Fruit fly (Drosophila melanogaster) S2 (cell line): ENCODE data around the gene defl.

Experiments
- CG8478 ChIP-seq: fragments of >200 bp; optimal IDR thresholded peaks from 2 replicates; lab custom pipeline; 2018
- CTCF ChIP-seq, 2 experiments: fragments of >200 bp; optimal IDR thresholded peaks; 2 replicates each; lab custom pipeline; 2018

Gene defl

dm6 chr3L:9751625-9752024, 28.4 kb downstream of the defl start:
- TF ChIP-seq CTCF (optimal IDR thresholded peaks at IDR 0.05; lab: Kevin White, UChicago) = peak; percentile 89 to 90
- no peak for TF ChIP-seq CG8478 (lab: Kevin White, UChicago)

DNA sequence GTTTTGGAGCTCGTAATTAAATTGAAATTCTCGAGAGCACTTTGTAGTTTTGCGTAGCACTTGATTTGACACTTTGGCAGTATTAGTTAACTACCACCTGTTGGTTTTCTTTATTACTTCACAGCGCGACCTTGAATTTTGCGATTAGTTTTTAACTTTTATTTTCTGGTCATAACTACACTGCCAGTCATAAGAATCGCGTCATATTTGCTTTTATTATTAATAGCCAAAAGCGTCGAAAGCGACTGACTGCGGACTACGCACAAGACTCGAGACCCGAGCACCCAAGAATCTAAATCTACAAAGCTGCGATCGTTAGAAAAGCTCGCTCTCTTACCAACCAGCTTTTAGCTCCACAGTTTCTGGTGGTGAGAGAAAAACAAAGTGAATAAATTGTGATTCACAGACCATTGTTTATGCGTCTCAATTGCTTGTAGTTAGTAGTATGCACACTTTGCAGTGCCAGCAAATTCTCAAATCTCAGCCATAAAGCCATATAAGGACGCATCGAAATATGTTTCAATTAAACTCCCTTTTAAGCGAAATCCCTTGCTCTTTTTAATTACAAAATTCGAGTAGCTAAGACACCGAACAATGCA, 37.0 kb downstream of the defl start, which contains the start of gene CG42268:
TSS of gene CG42268 (minus strand) at position 245 of the 599 bp plus-strand sequence.
- TF ChIP-seq CG8478 (lab: Kevin White, UChicago) (no peak), CTCF (optimal IDR thresholded peaks at IDR 0.05; lab: Kevin White, UChicago) (no peak)

dm6 chr3L:9762036-9762597, 38.9 kb downstream of the defl start:
- TF ChIP-seq CTCF (optimal IDR thresholded peaks at IDR 0.05; lab: Kevin White, UChicago) (no peak), CG8478 (lab: Kevin White, UChicago) (no peak)

DNA sequence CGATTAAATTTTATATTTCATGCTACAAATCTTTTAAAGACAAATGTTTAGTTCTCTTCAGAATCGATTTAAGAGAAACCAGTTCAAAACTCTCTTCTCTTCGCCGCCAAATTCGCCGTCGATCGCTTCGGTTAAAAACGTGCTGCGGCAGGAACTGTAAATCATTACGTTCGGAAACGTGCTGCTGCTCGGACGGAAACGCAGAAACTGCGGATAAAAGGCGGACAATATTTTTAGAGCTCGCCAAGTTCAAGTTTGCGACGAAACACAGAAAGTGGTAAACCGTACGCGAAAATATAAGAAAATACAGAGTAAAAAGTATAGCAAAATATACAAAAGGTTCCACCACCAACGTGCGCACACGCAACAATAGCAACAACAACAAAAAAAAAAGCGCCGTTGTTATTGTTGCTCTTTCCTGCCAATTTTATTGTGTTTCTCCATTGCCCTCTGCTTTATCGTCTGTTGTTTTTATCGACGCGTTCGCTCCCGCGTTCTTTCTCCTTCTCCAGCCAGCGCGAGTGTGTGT, 40.2 kb downstream of the defl start, which contains the start of gene Ae2:
TSS of gene Ae2 (plus strand) at position 156 of the 529 bp plus-strand sequence.
- TF ChIP-seq CTCF (optimal IDR thresholded peaks at IDR 0.05; lab: Kevin White, UChicago) = no peak
- no peak for TF ChIP-seq CG8478 (lab: Kevin White, UChicago)

dm6 chr3L:9764307-9764706, 41.1 kb downstream of the defl start:
- no peak for TF ChIP-seq CG8478 (lab: Kevin White, UChicago)
- no peak for TF ChIP-seq CTCF (optimal IDR thresholded peaks at IDR 0.05; lab: Kevin White, UChicago)

- TF ChIP-seq CG8478 (lab: Kevin White, UChicago) = no peak
- no peak for TF ChIP-seq CTCF (optimal IDR thresholded peaks at IDR 0.05; lab: Kevin White, UChicago)
Measured at dm6 chr3L:9764915-9765709, 41.9 kb downstream of the defl start.

DNA sequence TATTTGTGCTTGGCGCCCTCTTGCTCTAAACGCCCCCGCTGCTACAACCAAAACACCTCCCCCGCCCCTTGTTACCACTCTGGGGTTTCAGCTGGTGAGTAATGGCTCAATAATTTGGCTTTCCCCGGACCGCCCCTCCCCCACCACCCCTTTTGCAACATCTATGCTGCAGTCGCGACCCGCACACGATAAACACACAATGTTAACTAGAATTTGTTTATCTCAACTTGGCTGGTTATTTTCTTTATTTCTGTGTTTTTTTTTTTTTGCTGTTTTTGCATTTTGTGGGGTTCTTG, 42.4 kb downstream of the defl start:
- TF ChIP-seq CTCF (optimal IDR thresholded peaks at IDR 0.05; lab: Kevin White, UChicago) = no peak
- TF ChIP-seq CG8478 (lab: Kevin White, UChicago) = no peak

DNA sequence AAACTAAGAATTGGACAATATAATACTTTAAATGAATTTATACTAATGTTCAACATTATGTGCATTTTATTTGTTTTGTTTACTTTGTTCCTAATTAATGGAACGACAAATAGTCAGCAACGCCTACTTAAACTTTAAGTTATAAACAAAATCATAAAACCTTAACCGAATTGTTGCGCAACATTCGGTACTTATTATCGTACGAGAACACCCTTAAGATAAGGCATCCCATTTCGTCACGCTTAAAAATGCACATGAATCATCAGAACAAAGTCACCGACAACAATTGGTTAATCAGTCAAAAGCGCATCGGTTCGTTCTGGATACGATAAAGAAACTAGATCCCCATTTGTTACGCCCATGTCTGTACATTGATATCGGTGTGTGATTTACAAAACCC, 43.1 kb downstream of the defl start:
- TF ChIP-seq CTCF (optimal IDR thresholded peaks at IDR 0.05; lab: Kevin White, UChicago) = no peak
- no peak for TF ChIP-seq CG8478 (lab: Kevin White, UChicago)

- TF ChIP-seq CTCF (optimal IDR thresholded peaks at IDR 0.05; lab: Kevin White, UChicago) (no peak), CG8478 (lab: Kevin White, UChicago) (no peak)
Measured at dm6 chr3L:9767636-9768358, 44.6 kb downstream of the defl start.

- TF ChIP-seq CG8478 (lab: Kevin White, UChicago) (no peak), CTCF (optimal IDR thresholded peaks at IDR 0.05; lab: Kevin White, UChicago) (no peak)
Measured at dm6 chr3L:9768385-9768784, 45.2 kb downstream of the defl start.

DNA sequence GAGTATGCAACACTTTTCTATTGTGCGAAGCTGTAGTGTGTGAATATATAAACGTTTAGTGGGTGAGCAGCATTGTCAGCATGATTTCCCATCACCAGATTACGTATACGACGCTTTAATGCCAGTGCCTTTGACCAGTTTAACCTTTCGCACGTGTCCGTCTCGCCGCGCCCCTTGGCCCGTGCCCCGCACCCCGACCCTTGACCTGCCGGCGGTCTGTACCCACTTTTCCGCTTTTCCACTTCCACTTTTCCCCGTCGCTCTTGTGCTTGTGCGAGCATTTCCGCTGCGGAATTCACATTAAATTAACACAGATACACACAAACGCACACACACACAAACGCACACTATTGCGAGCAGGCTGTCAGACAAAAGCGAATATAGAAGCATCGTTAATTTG, 52.5 kb downstream of the defl start:
- TF ChIP-seq CTCF (optimal IDR thresholded peaks at IDR 0.05; lab: Kevin White, UChicago) = no peak
- TF ChIP-seq CG8478 (lab: Kevin White, UChicago) = no peak
